Fruit fly (Drosophila melanogaster) whole organism: Measurements from ENCODE around the gene CG43074.

Experiments used
- CG8478 ChIP-seq: fragments of >200 bp; optimal IDR thresholded peaks from 2 replicates; lab custom pipeline; 2018; ENCODE audit warnings: inconsistent platforms
- Dll ChIP-seq: fragments of >200 bp; optimal IDR thresholded peaks from 2 replicates; lab custom pipeline; 2017
- EcR ChIP-seq, 2 experiments: fragments of >200 bp; optimal IDR thresholded peaks; 2 replicates each; lab custom pipeline; 2017; ENCODE audit warnings: missing biosample characterization in 2 of 2, missing genetic modification characterization in 2 of 2, missing genetic modification reagents in 2 of 2
- pan ChIP-seq: fragments of >200 bp; optimal IDR thresholded peaks from 2 replicates; lab custom pipeline; 2017
- psq ChIP-seq: fragments of >200 bp; optimal IDR thresholded peaks from 2 replicates; lab custom pipeline; 2017
- usp ChIP-seq: fragments of >200 bp; optimal IDR thresholded peaks from 2 replicates; lab custom pipeline; 2017; ENCODE audit warnings: missing biosample characterization, missing genetic modification characterization, mixed read lengths

Gene CG43074

DNA sequence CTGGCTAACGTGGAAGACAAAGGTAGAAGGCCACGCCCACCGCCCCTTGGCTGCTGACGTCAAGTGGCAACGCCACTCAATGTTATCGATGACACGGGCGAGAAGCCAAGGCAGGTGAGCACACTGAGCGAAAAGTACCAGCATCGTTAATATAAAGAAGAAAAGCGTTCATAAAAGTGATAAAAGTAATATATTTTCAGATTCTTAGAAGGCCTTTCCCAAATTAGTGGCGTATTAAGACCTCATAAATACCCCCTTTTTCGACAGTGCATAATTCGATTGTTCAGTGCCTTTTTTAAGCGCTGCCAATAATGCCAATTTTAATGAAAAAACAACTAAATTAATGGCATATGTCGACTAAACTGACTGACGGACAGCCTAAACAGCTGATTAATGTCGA is 34.8 kb downstream of the CG43074 start:
- no peak for TF ChIP-seq usp (GFP tag; lab: Kevin White, UChicago)
- TF ChIP-seq CG8478 (lab: Kevin White, UChicago), result no peak
- no peak for TF ChIP-seq EcR (GFP tag; optimal IDR thresholded peaks at IDR 0.05; lab: Kevin White, UChicago)
- no peak for TF ChIP-seq psq (lab: Kevin White, UChicago)
- no peak for TF ChIP-seq pan (lab: Kevin White, UChicago)
- no peak for TF ChIP-seq Dll (lab: Kevin White, UChicago)

DNA sequence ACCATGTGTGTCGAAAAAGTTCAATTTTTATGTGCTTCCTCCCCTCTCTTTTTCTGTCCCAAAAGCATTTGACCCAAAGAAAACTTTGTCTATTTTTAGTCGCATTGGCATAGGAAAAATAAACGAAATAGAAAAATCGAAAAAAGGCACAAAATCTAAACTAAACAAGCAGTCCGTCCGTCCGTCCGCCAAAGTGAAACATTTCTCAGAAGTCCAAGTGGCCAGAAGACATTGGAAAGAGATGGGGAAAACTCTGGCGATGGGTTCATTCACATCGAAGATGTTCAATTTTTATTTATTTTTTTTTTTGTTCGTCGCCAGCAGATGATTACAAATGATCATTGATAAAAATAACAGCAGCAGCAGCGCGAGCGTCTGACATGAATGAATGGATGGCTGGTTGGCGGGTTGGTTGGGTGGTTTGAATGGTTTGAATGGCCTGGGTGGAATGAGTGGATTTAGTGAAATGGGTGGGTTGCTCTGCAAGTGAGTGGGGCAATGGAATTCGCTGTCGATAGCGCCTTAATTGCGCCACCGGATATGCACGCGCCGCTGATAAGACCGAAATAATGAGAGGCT is 36.4 kb downstream of the CG43074 start:
- TF ChIP-seq pan (lab: Kevin White, UChicago) (no peak), psq (lab: Kevin White, UChicago) (no peak), EcR (GFP tag; optimal IDR thresholded peaks at IDR 0.05; lab: Kevin White, UChicago) (peak in 1 of 2 experiments; percentile 40), usp (GFP tag; lab: Kevin White, UChicago) (no peak)

DNA sequence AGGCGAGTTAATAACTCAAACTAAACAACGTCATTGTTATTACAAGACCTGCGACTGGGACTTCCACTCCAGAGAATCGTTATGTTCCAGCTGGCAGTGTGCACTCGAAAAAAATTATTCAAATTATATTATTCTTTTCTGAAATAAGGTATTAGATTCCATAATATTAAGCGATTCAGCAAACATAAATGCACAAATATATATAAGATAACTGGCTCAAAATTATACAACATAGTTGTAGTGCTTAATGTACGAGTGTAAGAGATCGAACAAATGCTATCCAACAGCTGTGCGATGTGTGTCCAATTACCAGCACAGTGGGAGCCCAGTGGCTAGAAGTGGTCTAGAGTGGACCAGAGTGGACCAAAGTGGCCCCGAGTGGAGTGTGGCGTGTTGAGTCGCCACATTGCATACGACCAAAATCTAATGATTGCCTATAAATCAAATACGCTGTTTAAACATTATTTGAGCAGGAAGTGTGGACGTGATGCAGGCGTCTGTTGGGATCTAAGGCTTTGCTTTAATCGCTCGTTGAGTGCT is 40.1 kb downstream of the CG43074 start:
- TF ChIP-seq EcR (GFP tag; optimal IDR thresholded peaks at IDR 0.05; lab: Kevin White, UChicago), result no peak

DNA sequence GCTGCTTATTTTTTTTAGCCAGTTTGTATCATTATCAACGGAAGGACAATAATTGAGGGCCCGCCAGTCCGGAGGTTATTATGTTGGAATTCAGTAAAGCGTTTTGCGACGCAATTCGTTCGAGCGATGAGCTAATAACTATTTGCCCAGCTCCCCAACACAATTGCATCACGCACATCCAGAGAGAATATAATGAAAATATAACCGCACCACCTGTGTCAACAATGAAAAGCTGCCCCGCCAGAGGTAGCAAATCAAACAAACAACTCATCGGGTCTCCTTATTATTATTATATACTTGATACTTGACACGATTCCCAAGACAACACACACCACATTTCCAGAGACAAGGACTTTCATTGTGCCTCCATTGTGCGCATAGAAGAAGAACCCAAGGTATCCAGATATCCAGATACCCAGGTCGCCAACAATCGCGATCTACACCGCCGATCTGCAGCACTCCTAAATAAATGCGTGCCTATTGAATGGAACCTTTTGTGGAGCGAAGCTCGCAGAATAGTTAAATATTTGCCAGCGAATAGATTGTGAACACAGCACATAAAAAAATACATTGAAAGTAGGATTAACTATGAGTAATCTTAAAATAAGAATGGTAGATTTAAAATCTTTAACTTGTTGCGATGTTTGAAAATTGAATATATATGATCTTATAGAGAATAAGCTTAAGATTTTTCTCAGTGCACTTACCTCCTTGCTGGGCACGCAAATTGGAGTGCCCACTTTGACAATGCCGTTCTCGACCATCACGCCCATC is 41.5 kb downstream of the CG43074 start:
- TF ChIP-seq usp (GFP tag; lab: Kevin White, UChicago) (no peak), psq (lab: Kevin White, UChicago) (no peak), pan (lab: Kevin White, UChicago) (no peak), EcR (GFP tag; optimal IDR thresholded peaks at IDR 0.05; lab: Kevin White, UChicago) (no peak)

DNA sequence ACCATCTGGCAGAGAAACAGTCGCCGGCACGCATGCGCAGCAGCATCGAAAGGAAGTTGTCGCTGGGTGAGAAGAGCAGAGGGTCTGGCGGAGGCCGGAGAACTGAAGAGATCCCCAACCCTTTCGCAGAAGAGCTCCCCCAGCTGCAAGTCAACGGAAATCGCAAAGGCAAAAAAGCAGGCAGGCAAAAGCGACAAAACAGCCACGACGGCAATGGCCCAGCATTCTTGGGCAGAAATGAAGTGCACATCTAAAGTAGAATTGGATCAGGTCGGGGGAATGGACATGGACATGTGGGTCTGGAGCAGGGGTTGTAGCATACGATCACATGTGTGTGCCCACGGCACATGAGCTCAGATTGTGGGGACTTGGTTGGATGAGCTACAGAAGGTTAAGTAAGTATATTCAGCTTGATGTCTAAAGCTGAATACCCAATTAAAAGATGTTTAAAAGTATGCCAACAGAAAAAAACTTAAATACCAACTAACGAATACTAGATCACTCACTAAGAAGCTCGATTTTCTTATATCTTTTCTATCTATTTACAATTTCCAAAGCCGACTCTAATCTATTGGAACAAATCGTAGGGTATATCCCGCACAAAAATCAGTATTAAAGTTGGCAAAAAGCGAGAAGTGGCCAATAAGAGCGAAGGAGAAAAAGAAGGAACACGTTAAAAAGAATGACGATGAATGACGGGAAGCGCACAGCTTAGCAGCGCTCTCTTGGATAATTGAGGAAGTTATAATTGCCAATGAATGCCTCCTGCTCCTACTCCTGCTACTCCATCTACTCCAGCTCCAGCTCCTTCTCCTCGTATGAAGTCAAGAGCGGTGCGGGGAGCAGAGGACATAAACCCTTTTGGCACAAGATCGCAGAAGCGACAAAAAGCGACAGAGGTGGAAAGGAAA is 42.4 kb downstream of the CG43074 start:
- no peak for TF ChIP-seq pan (lab: Kevin White, UChicago)

DNA sequence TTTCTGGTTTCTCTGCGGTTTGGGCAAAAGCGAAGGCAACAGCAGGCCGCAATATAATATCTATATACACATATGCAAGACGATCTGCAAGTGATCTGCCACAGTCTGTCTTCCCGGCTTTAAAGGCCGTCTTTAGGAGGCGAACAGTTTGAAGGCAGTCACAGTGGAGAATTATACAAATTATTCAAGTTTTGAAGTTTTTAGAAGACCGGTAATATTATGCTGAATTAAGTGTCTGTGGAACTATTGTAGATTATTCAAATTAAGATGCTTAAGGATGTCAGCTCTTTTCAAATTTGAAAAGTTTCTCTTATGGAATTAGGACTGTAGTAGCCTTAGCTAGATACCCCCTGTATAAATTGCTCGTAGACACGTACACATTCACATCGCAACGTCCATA is 44.3 kb downstream of the CG43074 start:
- no peak for TF ChIP-seq psq (lab: Kevin White, UChicago)
- no peak for TF ChIP-seq pan (lab: Kevin White, UChicago)
- no peak for TF ChIP-seq CG8478 (lab: Kevin White, UChicago)
- no peak for TF ChIP-seq EcR (GFP tag; optimal IDR thresholded peaks at IDR 0.05; lab: Kevin White, UChicago)
- no peak for TF ChIP-seq usp (GFP tag; lab: Kevin White, UChicago)
- no peak for TF ChIP-seq Dll (lab: Kevin White, UChicago)

DNA sequence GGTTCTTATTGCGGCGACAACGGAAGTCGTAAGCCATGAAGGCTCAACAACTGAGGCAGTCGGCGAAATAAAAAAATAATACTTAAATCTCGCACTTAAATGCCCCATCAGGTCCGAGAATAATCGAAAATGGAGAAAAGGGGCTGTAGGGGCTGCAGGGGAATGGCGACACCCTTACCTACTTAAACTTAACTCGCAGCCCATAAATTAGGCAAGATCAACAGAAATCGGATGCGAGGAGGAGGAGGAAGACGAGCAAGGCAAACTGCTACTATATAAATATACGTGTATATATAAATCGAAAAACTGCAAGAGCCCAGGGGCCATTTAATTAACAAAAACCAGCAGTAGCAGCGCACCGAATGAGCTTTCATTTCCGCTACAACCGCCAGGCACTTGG is 44.9 kb downstream of the CG43074 start:
- no peak for TF ChIP-seq psq (lab: Kevin White, UChicago)
- no peak for TF ChIP-seq pan (lab: Kevin White, UChicago)
- TF ChIP-seq EcR (GFP tag; optimal IDR thresholded peaks at IDR 0.05; lab: Kevin White, UChicago), result no peak
- TF ChIP-seq Dll (lab: Kevin White, UChicago), result no peak
- no peak for TF ChIP-seq usp (GFP tag; lab: Kevin White, UChicago)
- no peak for TF ChIP-seq CG8478 (lab: Kevin White, UChicago)

DNA sequence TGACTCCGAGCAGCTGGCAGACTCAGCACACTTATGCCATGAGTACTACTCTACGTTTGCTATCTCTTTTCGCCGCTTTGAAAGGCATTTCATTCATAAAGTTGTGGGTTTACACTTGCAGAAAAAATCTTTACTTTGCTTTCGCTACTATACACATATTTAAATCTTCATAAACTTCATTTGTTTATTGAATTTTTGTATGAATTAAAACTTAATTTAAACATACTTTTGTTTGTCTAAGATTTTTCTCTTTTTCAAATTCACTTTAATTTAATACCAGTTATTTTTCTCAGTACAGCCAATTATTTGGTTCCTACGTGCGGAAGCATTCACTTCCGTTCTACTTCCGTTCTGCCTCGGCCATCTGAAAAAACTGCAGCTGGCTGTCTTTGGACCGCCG is 46.0 kb downstream of the CG43074 start:
- no peak for TF ChIP-seq usp (GFP tag; lab: Kevin White, UChicago)
- TF ChIP-seq pan (lab: Kevin White, UChicago), result no peak
- TF ChIP-seq Dll (lab: Kevin White, UChicago), result no peak
- no peak for TF ChIP-seq CG8478 (lab: Kevin White, UChicago)
- TF ChIP-seq psq (lab: Kevin White, UChicago), result no peak
- TF ChIP-seq EcR (GFP tag; optimal IDR thresholded peaks at IDR 0.05; lab: Kevin White, UChicago), result no peak

DNA sequence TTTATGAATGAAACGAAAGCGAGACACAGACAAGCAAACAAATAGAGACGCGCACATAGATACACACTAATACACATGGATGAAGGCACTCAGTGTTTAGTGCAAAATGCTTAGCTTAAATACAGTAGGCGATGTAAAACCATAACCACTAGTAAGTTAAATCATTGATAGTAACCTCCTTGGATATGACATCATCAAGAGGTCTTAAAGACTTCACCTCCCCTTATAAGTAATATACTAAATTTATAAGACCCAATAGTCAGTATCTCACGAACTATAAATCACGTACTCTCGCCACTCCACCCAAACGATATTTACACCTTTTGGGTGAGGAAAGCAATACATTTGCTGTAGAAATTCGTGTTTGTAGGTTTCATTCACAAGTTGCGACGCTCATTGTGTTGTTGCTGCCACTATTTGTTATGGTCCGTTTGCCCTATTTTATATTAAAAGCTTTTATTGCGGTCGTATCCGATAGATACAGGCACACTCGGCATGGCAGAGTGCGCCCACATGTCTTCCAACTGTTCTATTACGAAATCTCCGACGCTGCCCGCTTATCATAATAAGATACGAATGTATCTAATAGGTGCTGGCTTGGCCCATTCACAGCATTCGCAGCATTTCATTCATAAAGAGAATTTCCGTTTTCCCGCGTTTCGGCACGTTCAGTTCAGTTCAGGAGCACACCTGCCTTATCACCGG is 46.6 kb downstream of the CG43074 start:
- TF ChIP-seq CG8478 (lab: Kevin White, UChicago) (no peak), usp (GFP tag; lab: Kevin White, UChicago) (no peak), pan (lab: Kevin White, UChicago) (no peak), Dll (lab: Kevin White, UChicago) (no peak), psq (lab: Kevin White, UChicago) (no peak), EcR (GFP tag; optimal IDR thresholded peaks at IDR 0.05; lab: Kevin White, UChicago) (no peak)

DNA sequence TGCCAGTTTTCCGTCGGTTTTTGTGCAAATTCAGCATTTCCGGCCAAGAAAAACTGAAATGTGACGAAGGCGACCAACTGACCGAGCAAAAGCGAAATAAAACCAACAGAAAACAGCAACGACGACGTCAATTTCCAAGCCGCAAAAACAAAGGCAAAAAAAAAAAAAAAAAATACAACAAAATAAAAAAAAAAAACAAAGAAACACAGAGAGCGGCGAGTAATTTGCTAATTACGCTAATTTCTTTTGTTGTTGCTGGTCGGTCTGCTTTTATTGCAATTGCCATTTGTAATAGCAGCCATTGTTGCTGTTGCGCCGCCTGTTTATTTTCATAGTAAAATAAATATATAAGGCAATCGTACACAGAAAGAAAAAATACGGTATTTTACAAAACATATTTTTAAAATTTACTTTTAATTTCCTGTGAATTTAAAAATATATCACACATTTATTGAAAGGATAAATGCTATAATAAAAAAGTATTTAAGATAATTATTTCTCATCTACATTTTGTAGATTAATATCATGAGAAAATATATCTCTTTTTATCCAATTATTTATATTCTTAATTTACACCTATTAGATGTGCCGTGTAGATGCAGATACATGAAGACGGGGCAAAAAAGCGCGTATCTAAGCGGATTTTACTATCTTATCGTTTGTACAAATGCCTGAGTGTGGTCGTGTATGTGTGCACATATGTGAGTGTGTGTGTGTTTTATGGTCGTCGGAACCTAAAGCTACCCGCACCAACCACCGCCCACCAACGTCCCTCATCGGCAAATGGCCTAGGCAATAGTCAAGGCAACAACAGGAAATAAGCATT is 47.4 kb downstream of the CG43074 start:
- no peak for TF ChIP-seq CG8478 (lab: Kevin White, UChicago)
- no peak for TF ChIP-seq EcR (GFP tag; optimal IDR thresholded peaks at IDR 0.05; lab: Kevin White, UChicago)
- no peak for TF ChIP-seq usp (GFP tag; lab: Kevin White, UChicago)
- no peak for TF ChIP-seq psq (lab: Kevin White, UChicago)
- TF ChIP-seq Dll (lab: Kevin White, UChicago), result no peak
